Worm (Caenorhabditis elegans): ENCODE data around the gene ifbp-1.
A peak's percentile ranks its signal among the peaks of the same experiment; 100 is the strongest.

ifbp-1 gene

ce11 chrV:13351773-13352172 lies 28.3 kb downstream of the ifbp-1 start:
- TF ChIP-seq unc-55 (GFP tag; optimal IDR thresholded peaks at IDR 0.05) = peak; percentile 31
- TF ChIP-seq tbx-7 (tag; optimal IDR thresholded peaks at IDR 0.05) = no peak

- TF ChIP-seq tbx-2 (tag; optimal IDR thresholded peaks at IDR 0.05) = no peak
- no peak for TF ChIP-seq rnt-1 (tag; optimal IDR thresholded peaks at IDR 0.05)
- TF ChIP-seq C08G9.2 (tag; optimal IDR thresholded peaks at IDR 0.05) = no peak
- TF ChIP-seq hlh-8 (tag; optimal IDR thresholded peaks at IDR 0.05) = no peak
- no peak for TF ChIP-seq ref-2 (tag; optimal IDR thresholded peaks at IDR 0.05)
Observed at ce11 chrV:13350302-13350701, 29.8 kb downstream of the ifbp-1 start.

ce11 chrV:13345867-13346328 lies 34.2 kb downstream of the ifbp-1 start, which contains the start of gene twk-43:
TSS of gene twk-43 (plus strand) at chrV:13346278.
- TF ChIP-seq unc-42 (tag; optimal IDR thresholded peaks at IDR 0.05) (no peak), ceh-18 (tag; optimal IDR thresholded peaks at IDR 0.05) (peak; percentile 32), mec-3 (tag; optimal IDR thresholded peaks at IDR 0.05; ENCODE audit: borderline replicate concordance) (no peak), ahr-1 (tag; optimal IDR thresholded peaks at IDR 0.05) (no peak), ceh-34 (tag; optimal IDR thresholded peaks at IDR 0.05) (no peak), ceh-45 (GFP tag; IDR thresholded peaks at IDR 0.05) (no peak), pha-4 (tag; optimal IDR thresholded peaks at IDR 0.05) (no peak), unc-55 (GFP tag; optimal IDR thresholded peaks at IDR 0.05) (peak; percentile 43), F13H6.1 (tag; optimal IDR thresholded peaks at IDR 0.05) (no peak), ceh-6 (GFP tag; optimal IDR thresholded peaks at IDR 0.05) (no peak), rnt-1 (tag; optimal IDR thresholded peaks at IDR 0.05) (peak; percentile 64)

ce11 chrV:13342235-13342634 lies 37.8 kb downstream of the ifbp-1 start:
- TF ChIP-seq T23F11.4 (GFP tag; optimal IDR thresholded peaks at IDR 0.05) = no peak
- TF ChIP-seq pag-3 (tag; optimal IDR thresholded peaks at IDR 0.05; ENCODE audit: borderline replicate concordance) = no peak
- no peak for TF ChIP-seq pat-9 (tag; optimal IDR thresholded peaks at IDR 0.05)
- TF ChIP-seq ceh-31 (tag; optimal IDR thresholded peaks at IDR 0.05) = no peak
- no peak for TF ChIP-seq C38D4.7 (GFP tag; optimal IDR thresholded peaks at IDR 0.05)
- no peak for TF ChIP-seq hlh-13 (GFP tag; optimal IDR thresholded peaks at IDR 0.05)
- TF ChIP-seq F13H6.1 (tag; optimal IDR thresholded peaks at IDR 0.05) = no peak
- TF ChIP-seq ceh-2 (tag; optimal IDR thresholded peaks at IDR 0.05) = no peak
- no peak for TF ChIP-seq eyg-1 (tag; optimal IDR thresholded peaks at IDR 0.05)
- TF ChIP-seq K09A11.1 (tag; optimal IDR thresholded peaks at IDR 0.05; ENCODE audit: insufficient read depth) = no peak
- no peak for TF ChIP-seq ceh-18 (tag; optimal IDR thresholded peaks at IDR 0.05)
- no peak for TF ChIP-seq ceh-14 (tag; optimal IDR thresholded peaks at IDR 0.05)
- TF ChIP-seq pros-1 (tag; optimal IDR thresholded peaks at IDR 0.05) = no peak
- no peak for TF ChIP-seq pha-4 (tag; optimal IDR thresholded peaks at IDR 0.05)
- no peak for TF ChIP-seq lim-6 (tag; optimal IDR thresholded peaks at IDR 0.05)
- TF ChIP-seq ceh-34 (tag; optimal IDR thresholded peaks at IDR 0.05) = no peak
- TF ChIP-seq che-1 (tag; optimal IDR thresholded peaks at IDR 0.05) = no peak
- TF ChIP-seq sox-4 (tag; optimal IDR thresholded peaks at IDR 0.05) = no peak

ce11 chrV:13339633-13340290 lies 40.3 kb downstream of the ifbp-1 start, which contains the start of the genes str-4 and lgc-48:
TSS of gene str-4 (minus strand) at chrV:13339733.
TSS of gene lgc-48 (plus strand) at chrV:13340240.
- TF ChIP-seq tbx-2 (tag; optimal IDR thresholded peaks at IDR 0.05) (no peak), pat-9 (tag; optimal IDR thresholded peaks at IDR 0.05) (no peak), C08G9.2 (tag; optimal IDR thresholded peaks at IDR 0.05) (no peak), sdc-2 (tag; optimal IDR thresholded peaks at IDR 0.05) (no peak), fax-1 (tag; optimal IDR thresholded peaks at IDR 0.05) (no peak), nhr-232 (tag; optimal IDR thresholded peaks at IDR 0.05) (no peak), pqm-1 (tag; optimal IDR thresholded peaks at IDR 0.05) (no peak), dmd-4 (tag; optimal IDR thresholded peaks at IDR 0.05; ENCODE audit: borderline replicate concordance) (no peak), ceh-19 (GFP tag; optimal IDR thresholded peaks at IDR 0.05) (no peak), elt-2 (tag; optimal IDR thresholded peaks at IDR 0.05) (no peak), ceh-31 (tag; optimal IDR thresholded peaks at IDR 0.05) (no peak), eyg-1 (tag; optimal IDR thresholded peaks at IDR 0.05) (no peak)
